Worm (Caenorhabditis elegans) whole organism, L1 larva: ENCODE results near the gene F44D12.10.

Experiments used
- C16A3.4 ChIP-seq: fragments of 150-350 bp; optimal IDR thresholded peaks from 2 replicates; lab custom pipeline; 2014; ENCODE audit warnings: missing biosample characterization, missing genetic modification characterization
- C34B4.2 ChIP-seq: sonication (generic microtip); optimal IDR thresholded peaks from 2 replicates; lab custom pipeline; 2017; ENCODE audit warnings: mild to moderate bottlenecking, missing genetic modification characterization, missing compliant biosample characterization
- F16B12.6 ChIP-seq: fragments of 150-350 bp; optimal IDR thresholded peaks from 2 replicates; lab custom pipeline; 2014; ENCODE audit warnings: missing biosample characterization, missing genetic modification characterization
- Y116A8C.19 ChIP-seq: sonication (generic microtip); optimal IDR thresholded peaks from 2 replicates; lab custom pipeline; 2016; ENCODE audit warnings: missing compliant biosample characterization, missing genetic modification characterization, borderline replicate concordance
- aha-1 ChIP-seq: fragments of 150-350 bp; optimal IDR thresholded peaks from 2 replicates; lab custom pipeline; 2014; ENCODE audit warnings: missing biosample characterization, missing genetic modification characterization
- aly-2 ChIP-seq: fragments of 150-350 bp; optimal IDR thresholded peaks from 2 replicates; lab custom pipeline; 2014; ENCODE audit warnings: missing biosample characterization, missing genetic modification characterization
- ama-1 ChIP-seq: fragments of 150-350 bp; optimal IDR thresholded peaks from 2 replicates; lab custom pipeline; 2014
- ceh-88 ChIP-seq: fragments of 200-800 bp; sonication (Bioruptor generic); IDR thresholded peaks from 2 replicates; pipeline ENCODE4 v1.3.6; 2022; ENCODE audit warnings: missing genetic modification characterization, missing compliant biosample characterization
- ceh-90 ChIP-seq: sonication (generic microtip); optimal IDR thresholded peaks from 2 replicates; lab custom pipeline; 2016; ENCODE audit warnings: missing genetic modification characterization, missing compliant biosample characterization
- dsc-1 ChIP-seq: sonication (generic microtip); optimal IDR thresholded peaks from 2 replicates; lab custom pipeline; 2016; ENCODE audit warnings: mild to moderate bottlenecking, missing genetic modification characterization, missing compliant biosample characterization
- efl-1 ChIP-seq, 4 experiments: fragments of 150-350 bp; optimal IDR thresholded peaks in 3 of 4; peaks in 1 of 4; 1 replicate in 1 of 4; 2 replicates in 3 of 4; lab custom pipeline; 2014; ENCODE audit warnings: missing biosample characterization in 2 of 4, missing genetic modification characterization in 2 of 4, missing genetic modification reagents in 2 of 4
- efl-3 ChIP-seq: fragments of 200-800 bp; sonication (Bioruptor generic); optimal IDR thresholded peaks from 2 replicates; lab custom pipeline; 2018; ENCODE audit warnings: mild to moderate bottlenecking, missing genetic modification characterization, missing compliant biosample characterization
- egl-13 ChIP-seq: sonication (generic microtip); optimal IDR thresholded peaks from 2 replicates; lab custom pipeline; 2016; ENCODE audit warnings: missing genotype, missing genetic modification reagents, missing genetic modification characterization, missing compliant biosample characterization
- elt-2 ChIP-seq: sonication (generic microtip); optimal IDR thresholded peaks from 2 replicates; lab custom pipeline; 2016; ENCODE audit warnings: missing genetic modification characterization, mild to moderate bottlenecking, inconsistent platforms, missing compliant biosample characterization, missing genetic modification reagents
- elt-3 ChIP-seq, 6 experiments: fragments of 150-350 bp in 1 of 6; sonication (generic microtip); optimal IDR thresholded peaks; 2 replicates each; lab custom pipeline; 2017 to 2018; ENCODE audit warnings: missing biosample characterization in 6 of 6, missing genetic modification characterization in 6 of 6, inconsistent platforms in 1 of 6
- ets-5 ChIP-seq: fragments of 200-800 bp; sonication (Bioruptor generic); IDR thresholded peaks from 2 replicates; pipeline ENCODE4 v1.3.6; 2022; ENCODE audit warnings: missing genetic modification characterization, missing compliant biosample characterization
- fkh-10 ChIP-seq: sonication (generic microtip); optimal IDR thresholded peaks from 2 replicates; lab custom pipeline; 2017; ENCODE audit warnings: missing biosample characterization, missing genetic modification reagents, missing genetic modification characterization
- fos-1 ChIP-seq: fragments of 150-350 bp; optimal IDR thresholded peaks from 2 replicates; lab custom pipeline; 2014; ENCODE audit warnings: missing biosample characterization, missing genetic modification characterization
- grh-1 ChIP-seq: fragments of 200-800 bp; sonication (Bioruptor generic); IDR thresholded peaks from 2 replicates; pipeline ENCODE4 v1.3.6; 2022; ENCODE audit warnings: missing genetic modification reagents, missing genetic modification characterization, missing compliant biosample characterization
- hlh-17 ChIP-seq: fragments of 200-800 bp; sonication (Bioruptor generic); optimal IDR thresholded peaks from 2 replicates; lab custom pipeline; 2018; ENCODE audit warnings: missing genetic modification characterization, mild to moderate bottlenecking, missing compliant biosample characterization, moderate library complexity, borderline replicate concordance
- jun-1 ChIP-seq: fragments of 150-350 bp; optimal IDR thresholded peaks from 2 replicates; lab custom pipeline; 2014; ENCODE audit warnings: missing biosample characterization, missing genetic modification reagents, missing genetic modification characterization
- lin-13 ChIP-seq: fragments of 150-350 bp; optimal IDR thresholded peaks from 2 replicates; lab custom pipeline; 2014; ENCODE audit warnings: missing biosample characterization, missing genetic modification reagents, missing genetic modification characterization
- lin-14 ChIP-seq: fragments of 200-800 bp; sonication (Bioruptor generic); optimal IDR thresholded peaks from 2 replicates; lab custom pipeline; 2018; ENCODE audit warnings: mild to moderate bottlenecking, missing genetic modification characterization, moderate library complexity, missing compliant biosample characterization
- lin-39 ChIP-seq: fragments of 150-350 bp; optimal IDR thresholded peaks from 2 replicates; lab custom pipeline; 2014; ENCODE audit warnings: missing biosample characterization, missing genetic modification reagents, missing genetic modification characterization
- lir-3 ChIP-seq: sonication (generic microtip); optimal IDR thresholded peaks from 2 replicates; lab custom pipeline; 2016; ENCODE audit warnings: mild to moderate bottlenecking, missing genetic modification characterization, moderate library complexity, missing compliant biosample characterization; ENCODE audit not compliant: poor library complexity
- mab-9 ChIP-seq: fragments of 200-800 bp; sonication (Bioruptor generic); IDR thresholded peaks from 2 replicates; pipeline ENCODE4 v1.3.6; 2022; ENCODE audit warnings: missing genetic modification reagents, missing genetic modification characterization, missing compliant biosample characterization
- mef-2 ChIP-seq: fragments of 150-350 bp; optimal IDR thresholded peaks from 2 replicates; lab custom pipeline; 2014; ENCODE audit warnings: missing biosample characterization, missing genetic modification characterization
- mep-1 ChIP-seq: fragments of 150-350 bp; optimal IDR thresholded peaks from 2 replicates; lab custom pipeline; 2014; ENCODE audit warnings: missing biosample characterization, missing genetic modification characterization
- nhr-11 ChIP-seq: fragments of 150-350 bp; optimal IDR thresholded peaks from 2 replicates; lab custom pipeline; 2014; ENCODE audit warnings: missing biosample characterization, missing genetic modification characterization
- nhr-12 ChIP-seq: sonication (generic microtip); optimal IDR thresholded peaks from 2 replicates; lab custom pipeline; 2017; ENCODE audit warnings: missing biosample characterization, missing genetic modification characterization
- nhr-19 ChIP-seq: fragments of 200-800 bp; sonication (Bioruptor generic); conservative IDR thresholded peaks from 2 replicates; pipeline ENCODE4 v1.3.6; 2022; ENCODE audit warnings: missing genetic modification characterization, missing compliant biosample characterization
- nhr-85 ChIP-seq: sonication (generic microtip); peaks from one replicate; lab custom pipeline; 2016; ENCODE audit warnings: missing genetic modification characterization, inconsistent platforms, missing compliant biosample characterization
- pag-3 ChIP-seq: sonication (generic microtip); optimal IDR thresholded peaks from 2 replicates; lab custom pipeline; 2017; ENCODE audit warnings: missing genetic modification characterization, mild to moderate bottlenecking, missing compliant biosample characterization, antibody characterized with exemption, borderline replicate concordance; ENCODE audit not compliant: insufficient read depth
- skn-1 ChIP-seq: fragments of 150-350 bp; optimal IDR thresholded peaks from 2 replicates; lab custom pipeline; 2014; ENCODE audit warnings: missing biosample characterization, missing genetic modification characterization
- sox-4 ChIP-seq: sonication (generic microtip); optimal IDR thresholded peaks from 2 replicates; lab custom pipeline; 2016; ENCODE audit warnings: missing genetic modification characterization, missing compliant biosample characterization
- sptf-1 ChIP-seq: fragments of 150-350 bp; optimal IDR thresholded peaks from 2 replicates; lab custom pipeline; 2014; ENCODE audit warnings: missing biosample characterization, missing genetic modification characterization
- swsn-7 ChIP-seq: sonication (generic microtip); optimal IDR thresholded peaks from 2 replicates; lab custom pipeline; 2016; ENCODE audit warnings: missing genetic modification characterization, missing compliant biosample characterization
- tbx-2 ChIP-seq: sonication (generic microtip); optimal IDR thresholded peaks from 2 replicates; lab custom pipeline; 2016; ENCODE audit warnings: missing genetic modification characterization, missing compliant biosample characterization
- tlp-1 ChIP-seq: fragments of 150-350 bp; optimal IDR thresholded peaks from 2 replicates; lab custom pipeline; 2014; ENCODE audit warnings: missing biosample characterization, missing genetic modification characterization
- unc-62 ChIP-seq: fragments of 150-350 bp; optimal IDR thresholded peaks from 2 replicates; lab custom pipeline; 2014; ENCODE audit warnings: missing biosample characterization, missing genetic modification reagents, missing genetic modification characterization
- unc-86 ChIP-seq: sonication (generic microtip); optimal IDR thresholded peaks from 2 replicates; lab custom pipeline; 2016; ENCODE audit warnings: missing genetic modification characterization, missing compliant biosample characterization
- unc-98 ChIP-seq: fragments of 200-800 bp; sonication (Bioruptor generic); IDR thresholded peaks from 2 replicates; pipeline ENCODE4 v1.3.6; 2022; ENCODE audit warnings: missing genetic modification characterization, missing compliant biosample characterization
- vab-15 ChIP-seq: sonication (generic microtip); optimal IDR thresholded peaks from 2 replicates; lab custom pipeline; 2017; ENCODE audit warnings: missing genotype, mild to moderate bottlenecking, missing genetic modification characterization, missing compliant biosample characterization
- zag-1 ChIP-seq: fragments of 150-350 bp; optimal IDR thresholded peaks from 2 replicates; lab custom pipeline; 2014; ENCODE audit warnings: missing biosample characterization, missing genetic modification characterization
- ztf-11 ChIP-seq, 2 experiments: sonication (generic microtip); optimal IDR thresholded peaks; 2 replicates each; lab custom pipeline; 2016 to 2017; ENCODE audit warnings: missing genetic modification characterization in 2 of 2, missing biosample characterization in 1 of 2, missing compliant biosample characterization in 1 of 2

F44D12.10 gene

DNA sequence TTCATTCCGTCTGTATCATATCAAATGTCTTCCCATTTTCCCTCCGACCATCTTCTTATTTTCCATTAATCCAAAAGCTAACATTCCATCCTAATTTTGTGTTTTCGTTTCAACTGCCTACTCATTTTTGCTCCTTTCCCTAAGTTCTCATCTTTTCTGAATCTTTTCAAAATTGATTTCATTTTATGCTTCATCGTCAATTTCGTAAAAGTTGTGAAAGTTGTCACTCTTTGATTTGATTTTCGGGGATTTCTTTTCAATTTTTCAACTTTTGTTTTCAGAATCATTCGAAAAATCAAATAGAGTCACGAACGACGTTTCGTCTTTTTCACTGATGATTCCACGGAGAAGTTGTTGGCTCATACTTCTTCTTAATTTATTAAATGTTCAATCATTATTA, 30.7 kb upstream of the F44D12.10 start, which contains the start of gene cwn-2:
Gene cwn-2 (plus strand): TSS at position 276 of the 400 bp plus-strand sequence.
- TF ChIP-seq efl-1 (optimal IDR thresholded peaks at IDR 0.05; lab: Kevin White, UChicago), result no peak
- peak in 1 of 2 experiments; percentile 91 for TF ChIP-seq efl-1 (GFP tag; optimal IDR thresholded peaks at IDR 0.05 in 1 of 2; lab: Kevin White, UChicago)
- TF ChIP-seq fkh-10 (GFP tag; lab: Kevin White, UChicago), result peak; percentile 86
- TF ChIP-seq ama-1 (lab: Kevin White, UChicago), result no peak
- TF ChIP-seq, all 84 proteins: peak for 2

DNA sequence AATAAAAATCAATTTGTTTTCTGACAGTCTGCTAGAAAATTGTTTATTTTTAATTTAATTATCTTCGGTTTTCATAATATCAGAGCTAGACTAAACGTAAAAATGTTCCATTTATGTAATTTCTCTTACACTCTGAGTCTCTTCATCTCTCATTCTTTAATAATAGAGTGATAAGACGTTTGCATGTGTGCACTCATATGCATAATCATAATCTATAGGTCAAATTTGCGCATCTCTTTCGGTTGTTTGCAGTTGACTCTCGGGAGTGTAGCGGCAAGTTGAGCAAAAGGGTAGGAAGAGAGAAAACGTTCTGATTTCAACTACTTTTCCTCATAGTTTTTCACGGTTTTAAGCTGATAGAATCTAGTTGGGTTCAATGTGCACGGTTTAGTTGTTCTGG, 29.6 kb upstream of the F44D12.10 start:
- TF ChIP-seq elt-2 (tag; lab: Kevin White, UChicago) (peak; percentile 22), nhr-11 (no peak)

DNA sequence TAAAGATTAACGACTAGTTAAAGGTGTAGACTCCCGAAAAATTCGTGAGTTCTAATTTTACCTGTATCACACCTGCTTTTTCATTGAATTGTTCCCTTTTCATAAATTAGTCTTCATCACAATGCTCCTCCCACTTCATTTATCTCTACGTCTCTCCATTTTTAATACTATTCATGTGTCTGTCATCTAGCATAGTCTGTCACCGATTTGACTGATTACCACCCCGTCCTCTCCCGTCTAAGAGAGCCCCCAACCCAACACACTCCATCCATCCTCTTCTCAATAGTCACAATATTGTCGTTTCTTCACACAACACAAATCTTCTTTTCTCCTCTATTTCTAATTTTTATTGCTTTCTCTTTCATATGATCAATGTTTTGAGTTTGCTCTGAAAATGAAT, 28.3 kb upstream of the F44D12.10 start:
- no peak for TF ChIP-seq hlh-17 (GFP tag; lab: Kevin White, UChicago)
- no peak for TF ChIP-seq F16B12.6 (tag; lab: Kevin White, UChicago)
- no peak for TF ChIP-seq unc-86 (tag; lab: Kevin White, UChicago)
- TF ChIP-seq lin-14, result peak; percentile 52
- TF ChIP-seq fos-1 (tag; lab: Kevin White, UChicago), result no peak
- no peak for TF ChIP-seq dsc-1
- TF ChIP-seq lin-39, result peak; percentile 62
- TF ChIP-seq sptf-1, result no peak
- TF ChIP-seq ets-5, result no peak
- no peak for TF ChIP-seq nhr-85

DNA sequence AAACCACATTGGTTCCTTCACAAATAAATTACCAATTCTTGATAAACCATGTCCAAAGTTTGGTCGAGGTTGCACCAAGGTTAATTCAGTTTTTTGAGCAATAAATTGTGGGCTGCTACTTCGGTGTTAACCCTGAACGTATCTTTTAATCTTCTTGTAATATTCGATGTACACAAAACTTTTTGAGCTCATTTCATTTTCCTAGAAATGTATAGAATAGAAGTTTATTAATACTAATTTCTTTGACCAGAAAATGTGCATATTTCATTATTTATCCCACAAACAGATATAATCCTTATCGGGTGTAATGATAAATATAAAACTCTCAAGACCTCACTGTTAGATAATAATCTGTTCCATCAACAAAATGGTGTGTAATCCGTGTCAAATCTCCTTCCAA, 27.1 kb upstream of the F44D12.10 start:
- TF ChIP-seq Y116A8C.19 (tag; lab: Kevin White, UChicago) (no peak), dsc-1 (peak; percentile 82), efl-1 (optimal IDR thresholded peaks at IDR 0.05; lab: Kevin White, UChicago) (no peak), efl-1 (GFP tag; optimal IDR thresholded peaks at IDR 0.05 in 1 of 2; lab: Kevin White, UChicago) (peak in 1 of 2 experiments; percentile 68)

DNA sequence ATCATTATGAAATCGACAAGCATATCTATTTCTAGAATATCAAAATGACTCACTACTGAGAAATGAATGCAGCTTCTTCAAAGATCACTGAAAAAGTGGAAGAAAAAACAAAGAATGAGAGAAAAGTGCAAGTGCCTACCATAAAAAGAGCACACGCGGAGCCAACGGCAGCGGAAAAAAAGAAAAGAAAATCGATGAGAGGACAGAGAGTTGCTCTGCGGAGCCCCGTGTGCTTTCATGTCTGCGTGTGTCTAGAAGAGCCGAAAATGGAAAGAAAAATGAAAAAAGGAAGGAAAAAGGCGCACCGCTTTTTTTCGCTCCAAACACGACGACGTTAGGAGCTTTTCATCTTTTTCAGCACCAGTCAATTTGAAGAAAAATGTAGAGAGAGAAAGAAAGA, 25.9 kb upstream of the F44D12.10 start, which contains the start of gene ipla-7:
Gene ipla-7 (minus strand): TSS at position 122 of the 400 bp plus-strand sequence.
- TF ChIP-seq efl-3 (GFP tag; lab: Kevin White, UChicago) (no peak), unc-98 (no peak), mab-9 (GFP tag; lab: Robert Waterston, UW) (no peak), nhr-19 (GFP tag; lab: Robert Waterston, UW) (no peak), elt-2 (tag; lab: Kevin White, UChicago) (no peak), nhr-12 (no peak), tbx-2 (peak; percentile 7), ztf-11 (tag; optimal IDR thresholded peaks at IDR 0.05; lab: Kevin White, UChicago) (no peak), lin-13 (GFP tag; lab: Kevin White, UChicago) (no peak), lir-3 (tag; lab: Kevin White, UChicago) (no peak), mef-2 (tag; lab: Kevin White, UChicago) (no peak), swsn-7 (tag; lab: Kevin White, UChicago) (peak; percentile 20), dsc-1 (no peak), ceh-88 (no peak), elt-3 (tag; optimal IDR thresholded peaks at IDR 0.05; lab: Kevin White, UChicago) (no peak), nhr-85 (no peak), aly-2 (tag; lab: Kevin White, UChicago) (no peak), C34B4.2 (no peak), sox-4 (tag; lab: Kevin White, UChicago) (no peak), sptf-1 (no peak), C16A3.4 (tag; lab: Kevin White, UChicago) (no peak), tlp-1 (tag; lab: Kevin White, UChicago) (no peak), egl-13 (tag; lab: Kevin White, UChicago) (peak; percentile 7), grh-1 (GFP tag; lab: Robert Waterston, UW) (no peak), ceh-90 (tag; lab: Kevin White, UChicago) (no peak), unc-62 (GFP tag; lab: Kevin White, UChicago) (no peak), zag-1 (tag; lab: Kevin White, UChicago) (no peak), pag-3 (tag; lab: Kevin White, UChicago) (no peak), Y116A8C.19 (tag; lab: Kevin White, UChicago) (no peak), vab-15 (tag; lab: Kevin White, UChicago) (no peak), skn-1 (tag; lab: Kevin White, UChicago) (no peak), aha-1 (no peak), jun-1 (tag; lab: Kevin White, UChicago) (no peak), mep-1 (tag; lab: Kevin White, UChicago) (no peak)
